Worm (Caenorhabditis elegans) whole organism, mixed stage, embryonic: ENCODE results near the gene clec-146.
A peak's percentile ranks its signal among the peaks of the same experiment; 100 is the strongest.

Experiments
- M03D4.4 ChIP-seq: sonication (generic microtip); optimal IDR thresholded peaks from 2 replicates; lab custom pipeline; 2017; ENCODE audit warnings: mild to moderate bottlenecking, missing genetic modification characterization, missing compliant biosample characterization
- bed-3 ChIP-seq: fragments of 200-800 bp; sonication (Bioruptor generic); optimal IDR thresholded peaks from 3 replicates; lab custom pipeline; 2018; ENCODE audit warnings: mild to moderate bottlenecking, missing genetic modification characterization, moderate library complexity, missing compliant biosample characterization
- blmp-1 ChIP-seq: fragments of 150-350 bp; optimal IDR thresholded peaks from 2 replicates; lab custom pipeline; 2014; ENCODE audit warnings: missing biosample characterization, missing genetic modification characterization
- ceh-39 ChIP-seq: fragments of 150-350 bp; optimal IDR thresholded peaks from 2 replicates; lab custom pipeline; 2014; ENCODE audit warnings: missing biosample characterization, missing genetic modification characterization
- ceh-43 ChIP-seq: fragments of 200-800 bp; sonication (Bioruptor generic); optimal IDR thresholded peaks from 2 replicates; lab custom pipeline; 2018; ENCODE audit warnings: mild to moderate bottlenecking, missing genetic modification characterization, moderate library complexity, missing compliant biosample characterization
- ceh-83 ChIP-seq: fragments of 200-800 bp; sonication (Bioruptor generic); optimal IDR thresholded peaks from 2 replicates; lab custom pipeline; 2018; ENCODE audit warnings: mild to moderate bottlenecking, missing genetic modification characterization, missing compliant biosample characterization
- ces-1 ChIP-seq: fragments of 150-350 bp; optimal IDR thresholded peaks from 2 replicates; lab custom pipeline; 2014; ENCODE audit warnings: missing biosample characterization, missing genetic modification reagents, missing genetic modification characterization
- cnd-1 ChIP-seq: fragments of 200-800 bp; sonication (Bioruptor generic); optimal IDR thresholded peaks from 2 replicates; lab custom pipeline; 2018; ENCODE audit warnings: mild to moderate bottlenecking, missing genetic modification characterization, missing compliant biosample characterization
- drap-1 ChIP-seq: fragments of 200-800 bp; sonication (Bioruptor generic); optimal IDR thresholded peaks from 3 replicates; lab custom pipeline; 2018; ENCODE audit warnings: mild to moderate bottlenecking, missing genetic modification characterization, missing compliant biosample characterization
- elt-1 ChIP-seq: sonication (generic microtip); optimal IDR thresholded peaks from 2 replicates; lab custom pipeline; 2017; ENCODE audit warnings: missing genetic modification characterization, mild to moderate bottlenecking, missing compliant biosample characterization, antibody characterized with exemption, moderate library complexity, borderline replicate concordance; ENCODE audit not compliant: insufficient read depth
- flh-1 ChIP-seq: fragments of 200-800 bp; sonication (Bioruptor generic); optimal IDR thresholded peaks from 2 replicates; lab custom pipeline; 2018; ENCODE audit warnings: mild to moderate bottlenecking, missing genetic modification characterization, moderate library complexity, missing compliant biosample characterization
- ham-2 ChIP-seq: fragments of 200-800 bp; sonication (Bioruptor generic); optimal IDR thresholded peaks from 2 replicates; lab custom pipeline; 2018; ENCODE audit warnings: mild to moderate bottlenecking, missing genetic modification characterization, missing compliant biosample characterization
- hlh-1 ChIP-seq: fragments of 150-350 bp; optimal IDR thresholded peaks from 2 replicates; lab custom pipeline; 2014; ENCODE audit warnings: missing biosample characterization, missing genetic modification reagents, missing genetic modification characterization
- lin-13 ChIP-seq: fragments of 150-350 bp; optimal IDR thresholded peaks from 2 replicates; lab custom pipeline; 2014; ENCODE audit warnings: missing biosample characterization, missing genetic modification characterization
- lin-32 ChIP-seq: fragments of 200-800 bp; sonication (Bioruptor generic); optimal IDR thresholded peaks from 2 replicates; lab custom pipeline; 2018; ENCODE audit warnings: mild to moderate bottlenecking, missing genetic modification characterization, missing compliant biosample characterization
- mab-5 ChIP-seq: fragments of 150-350 bp; optimal IDR thresholded peaks from 2 replicates; lab custom pipeline; 2014; ENCODE audit warnings: missing biosample characterization, missing genetic modification characterization
- mep-1 ChIP-seq: fragments of 150-350 bp; optimal IDR thresholded peaks from 2 replicates; lab custom pipeline; 2017; ENCODE audit warnings: missing biosample characterization, missing genetic modification reagents, missing genetic modification characterization, inconsistent platforms
- mls-2 ChIP-seq: sonication (generic microtip); optimal IDR thresholded peaks from 2 replicates; lab custom pipeline; 2016; ENCODE audit warnings: mild to moderate bottlenecking, missing genetic modification characterization, moderate library complexity, missing compliant biosample characterization
- nhr-12 ChIP-seq: fragments of 150-350 bp; optimal IDR thresholded peaks from 2 replicates; lab custom pipeline; 2014; ENCODE audit warnings: missing biosample characterization, missing genetic modification characterization
- nhr-2 ChIP-seq: fragments of 150-350 bp; optimal IDR thresholded peaks from 2 replicates; lab custom pipeline; 2014; ENCODE audit warnings: missing biosample characterization, missing genetic modification characterization
- nhr-28 ChIP-seq: fragments of 150-350 bp; optimal IDR thresholded peaks from 2 replicates; lab custom pipeline; 2014; ENCODE audit warnings: missing biosample characterization, missing genetic modification characterization
- pha-4 ChIP-seq: fragments of 150-350 bp; optimal IDR thresholded peaks from 2 replicates; lab custom pipeline; 2018; ENCODE audit warnings: missing biosample characterization, missing genetic modification reagents, missing genetic modification characterization
- sem-2 ChIP-seq: fragments of 200-800 bp; sonication (Bioruptor generic); optimal IDR thresholded peaks from 2 replicates; lab custom pipeline; 2018; ENCODE audit warnings: mild to moderate bottlenecking, missing genetic modification characterization, missing compliant biosample characterization
- snpc-4 ChIP-seq: fragments of 150-350 bp; optimal IDR thresholded peaks from 2 replicates; lab custom pipeline; 2014; ENCODE audit warnings: missing biosample characterization, missing genetic modification characterization
- tbx-8 ChIP-seq: fragments of 200-800 bp; sonication (Bioruptor generic); optimal IDR thresholded peaks from 2 replicates; lab custom pipeline; 2018; ENCODE audit warnings: mild to moderate bottlenecking, missing genetic modification characterization, moderate library complexity, missing compliant biosample characterization
- unc-120 ChIP-seq: sonication (generic microtip); optimal IDR thresholded peaks from 2 replicates; lab custom pipeline; 2017; ENCODE audit warnings: missing genetic modification characterization, missing compliant biosample characterization; ENCODE audit not compliant: poor library complexity, severe bottlenecking
- unc-39 ChIP-seq: fragments of 150-350 bp; optimal IDR thresholded peaks from 2 replicates; lab custom pipeline; 2014; ENCODE audit warnings: missing biosample characterization, missing genetic modification characterization
- unc-62 ChIP-seq: fragments of 150-350 bp; optimal IDR thresholded peaks from 2 replicates; lab custom pipeline; 2014; ENCODE audit warnings: missing biosample characterization, missing genetic modification reagents, missing genetic modification characterization
- zip-8 ChIP-seq: fragments of 150-350 bp; optimal IDR thresholded peaks from 2 replicates; lab custom pipeline; 2014; ENCODE audit warnings: missing biosample characterization, missing genetic modification characterization
- ztf-11 ChIP-seq: fragments of 150-350 bp; optimal IDR thresholded peaks from 2 replicates; lab custom pipeline; 2014; ENCODE audit warnings: missing biosample characterization, missing genetic modification characterization

The clec-146 gene

ce11 chrII:13637464-13637863 lies 43.9 kb upstream of the clec-146 start:
- no peak for TF ChIP-seq elt-1 (tag; lab: Kevin White, UChicago)
- TF ChIP-seq lin-13 (tag; lab: Kevin White, UChicago), result no peak
- TF ChIP-seq mab-5 (tag; lab: Kevin White, UChicago), result no peak
- TF ChIP-seq unc-62, result no peak
- no peak for TF ChIP-seq nhr-12 (tag; lab: Kevin White, UChicago)
- TF ChIP-seq ztf-11 (tag; lab: Kevin White, UChicago), result no peak
- TF ChIP-seq nhr-28 (tag; lab: Kevin White, UChicago), result no peak
- no peak for TF ChIP-seq nhr-2 (tag; lab: Kevin White, UChicago)
- no peak for TF ChIP-seq tbx-8 (GFP tag; lab: Kevin White, UChicago)
- TF ChIP-seq snpc-4, result no peak

- TF ChIP-seq unc-39 (tag; lab: Kevin White, UChicago) (no peak), bed-3 (GFP tag; lab: Kevin White, UChicago) (no peak), nhr-2 (tag; lab: Kevin White, UChicago) (no peak), ceh-43 (GFP tag; lab: Kevin White, UChicago) (no peak), ceh-39 (tag; lab: Kevin White, UChicago) (no peak), ham-2 (GFP tag; lab: Kevin White, UChicago) (no peak), hlh-1 (no peak), mep-1 (no peak), lin-32 (GFP tag; lab: Kevin White, UChicago) (no peak), sem-2 (no peak), ces-1 (GFP tag; lab: Kevin White, UChicago) (no peak), drap-1 (no peak), tbx-8 (GFP tag; lab: Kevin White, UChicago) (no peak), nhr-28 (tag; lab: Kevin White, UChicago) (no peak), elt-1 (tag; lab: Kevin White, UChicago) (no peak), unc-120 (tag; lab: Kevin White, UChicago) (no peak), cnd-1 (tag; lab: Kevin White, UChicago) (no peak), mab-5 (tag; lab: Kevin White, UChicago) (no peak), ztf-11 (tag; lab: Kevin White, UChicago) (no peak), mls-2 (no peak)
Observed at ce11 chrII:13636596-13636995, 43.0 kb upstream of the clec-146 start.

ce11 chrII:13632238-13632637 lies 38.7 kb upstream of the clec-146 start, which contains the start of gene tag-10:
tag-10 (plus strand) TSS chrII:13632584.
- TF ChIP-seq elt-1 (tag; lab: Kevin White, UChicago) (peak; percentile 77), pha-4 (tag; lab: Kevin White, UChicago) (no peak)

- TF ChIP-seq nhr-2 (tag; lab: Kevin White, UChicago) (no peak), nhr-28 (tag; lab: Kevin White, UChicago) (no peak), ceh-39 (tag; lab: Kevin White, UChicago) (no peak), tbx-8 (GFP tag; lab: Kevin White, UChicago) (no peak), blmp-1 (no peak), drap-1 (no peak), ztf-11 (tag; lab: Kevin White, UChicago) (no peak), zip-8 (tag; lab: Kevin White, UChicago) (no peak), M03D4.4 (tag; lab: Kevin White, UChicago) (no peak), ceh-83 (GFP tag; lab: Kevin White, UChicago) (no peak), flh-1 (GFP tag; lab: Kevin White, UChicago) (no peak), nhr-12 (tag; lab: Kevin White, UChicago) (no peak), unc-39 (tag; lab: Kevin White, UChicago) (no peak)
- TF ChIP-seq, all 35 proteins: peak for 0
Observed at ce11 chrII:13630690-13631089, 37.1 kb upstream of the clec-146 start, which contains the start of the genes gst-17 and gst-18. gst-17 (minus strand) TSS chrII:13630790. gst-18 (minus strand) TSS chrII:13630887.

ce11 chrII:13627001-13627400 lies 33.4 kb upstream of the clec-146 start, which contains the start of gene gst-19:
gst-19 (minus strand) TSS chrII:13627145.
- no peak for TF ChIP-seq ceh-83 (GFP tag; lab: Kevin White, UChicago)
- TF ChIP-seq drap-1, result no peak
- TF ChIP-seq nhr-28 (tag; lab: Kevin White, UChicago), result no peak
- no peak for TF ChIP-seq unc-62
- no peak for TF ChIP-seq lin-32 (GFP tag; lab: Kevin White, UChicago)
- TF ChIP-seq ztf-11 (tag; lab: Kevin White, UChicago), result no peak
- no peak for TF ChIP-seq nhr-2 (tag; lab: Kevin White, UChicago)
- no peak for TF ChIP-seq mep-1
